Worm (Caenorhabditis elegans): ENCODE results near the gene T10G3.2.

ce11 chrV:13442819-13443218 is 36.8 kb downstream of the T10G3.2 start:
- TF ChIP-seq ceh-14 (tag; optimal IDR thresholded peaks at IDR 0.05) (no peak), pag-3 (tag; optimal IDR thresholded peaks at IDR 0.05; ENCODE audit: borderline replicate concordance) (no peak), hlh-6 (tag; optimal IDR thresholded peaks at IDR 0.05) (no peak), unc-55 (GFP tag; optimal IDR thresholded peaks at IDR 0.05) (no peak), F13H6.1 (tag; optimal IDR thresholded peaks at IDR 0.05) (no peak), lim-6 (tag; optimal IDR thresholded peaks at IDR 0.05) (no peak), sdc-2 (tag; optimal IDR thresholded peaks at IDR 0.05) (no peak)

Measured in whole organism, late embryonic.